Worm (Caenorhabditis elegans): ENCODE data around the gene T25B9.8.

DNA sequence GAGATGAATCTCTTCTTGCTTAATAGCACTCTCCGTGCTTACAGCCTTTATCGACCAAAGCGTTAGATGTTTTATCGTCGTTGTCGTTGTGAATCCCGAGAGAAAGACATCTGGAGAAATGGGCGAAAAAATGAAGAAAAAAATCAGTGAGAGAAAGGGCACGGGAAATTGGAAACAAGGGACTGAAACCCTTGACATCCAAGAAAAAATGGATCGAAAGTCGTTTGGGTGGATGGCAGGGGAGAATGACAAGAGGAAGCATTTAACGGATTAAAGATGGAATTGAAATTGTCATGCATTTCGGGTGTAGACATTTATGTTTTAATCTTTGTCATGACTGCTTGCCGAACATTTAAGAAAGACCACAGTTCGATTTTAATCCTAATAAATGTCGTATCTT lies 5.8 kb upstream of the T25B9.8 start, which contains the start of gene inpp-1:
- TF ChIP-seq fkh-10 (GFP tag; optimal IDR thresholded peaks at IDR 0.05) (no peak), ahr-1 (tag; optimal IDR thresholded peaks at IDR 0.05) (no peak), unc-86 (tag; optimal IDR thresholded peaks at IDR 0.05) (no peak), hlh-30 (tag; optimal IDR thresholded peaks at IDR 0.05; ENCODE audit: insufficient read depth) (no peak), npax-4 (tag; optimal IDR thresholded peaks at IDR 0.05) (no peak), pqm-1 (tag; optimal IDR thresholded peaks at IDR 0.05) (no peak)
